Fruit fly (Drosophila melanogaster) whole organism, prepupa: ENCODE data around the gene Vha26.

ENCODE experiments used
- Blimp-1 ChIP-seq: fragments of 200-800 bp; sonication (Bioruptor generic); optimal IDR thresholded peaks from 3 replicates; lab custom pipeline; 2017; ENCODE audit warnings: missing biosample characterization, missing genetic modification characterization, mild to moderate bottlenecking, moderate library complexity, missing genetic modification reagents
- CG10631 ChIP-seq: fragments of 200-800 bp; sonication (Bioruptor generic); optimal IDR thresholded peaks from 2 replicates; lab custom pipeline; 2016; ENCODE audit warnings: missing biosample characterization, missing genetic modification characterization
- CG10669 ChIP-seq: fragments of 200-800 bp; sonication (Bioruptor generic); optimal IDR thresholded peaks from 3 replicates; lab custom pipeline; 2018; ENCODE audit warnings: missing biosample characterization, mild to moderate bottlenecking, missing genetic modification characterization, moderate library complexity
- CG11902 ChIP-seq: fragments of 200-800 bp; sonication (Bioruptor generic); optimal IDR thresholded peaks from 3 replicates; lab custom pipeline; 2016; ENCODE audit warnings: missing biosample characterization, missing genetic modification characterization
- CG15336 ChIP-seq: fragments of 200-800 bp; sonication (Bioruptor generic); IDR thresholded peaks from 2 replicates; pipeline ENCODE4 v1.3.6; 2022; ENCODE audit warnings: missing biosample characterization, missing genetic modification characterization
- CG1621 ChIP-seq: fragments of 200-800 bp; sonication (Bioruptor generic); optimal IDR thresholded peaks from 3 replicates; lab custom pipeline; 2018; ENCODE audit warnings: missing biosample characterization, mild to moderate bottlenecking, missing genetic modification characterization
- CG3032 ChIP-seq: fragments of 200-800 bp; optimal IDR thresholded peaks from 2 replicates; lab custom pipeline; 2019; ENCODE audit warnings: missing biosample characterization, mild to moderate bottlenecking, missing genetic modification characterization, moderate library complexity
- CG31627 ChIP-seq: fragments of 200-800 bp; sonication (Bioruptor generic); optimal IDR thresholded peaks from 3 replicates; lab custom pipeline; 2016; ENCODE audit warnings: missing biosample characterization, missing genetic modification characterization
- CG34406 ChIP-seq: fragments of 200-800 bp; sonication (Bioruptor generic); optimal IDR thresholded peaks from 3 replicates; lab custom pipeline; 2016; ENCODE audit warnings: missing biosample characterization, missing genetic modification characterization
- CG3919 ChIP-seq: fragments of 200-800 bp; sonication (Bioruptor generic); optimal IDR thresholded peaks from 3 replicates; lab custom pipeline; 2016; ENCODE audit warnings: missing biosample characterization, missing genetic modification characterization
- CG4318 ChIP-seq: fragments of 200-800 bp; sonication (Bioruptor generic); optimal IDR thresholded peaks from 3 replicates; lab custom pipeline; 2017; ENCODE audit warnings: missing biosample characterization, mild to moderate bottlenecking, missing genetic modification characterization
- CG6163 ChIP-seq: fragments of 200-800 bp; sonication (Bioruptor generic); IDR thresholded peaks from 3 replicates; pipeline ENCODE4 v1.3.6; 2022; ENCODE audit warnings: missing biosample characterization, missing genetic modification characterization
- CG6276 ChIP-seq: fragments of 200-800 bp; sonication (Bioruptor generic); optimal IDR thresholded peaks from 2 replicates; lab custom pipeline; 2017; ENCODE audit warnings: missing biosample characterization, mild to moderate bottlenecking, missing genetic modification characterization
- CG6792 ChIP-seq: fragments of 200-800 bp; sonication (Bioruptor generic); optimal IDR thresholded peaks from 3 replicates; lab custom pipeline; 2016; ENCODE audit warnings: missing biosample characterization, missing genetic modification characterization
- CG6808 ChIP-seq: fragments of 200-800 bp; sonication (Bioruptor generic); optimal IDR thresholded peaks from 3 replicates; lab custom pipeline; 2017; ENCODE audit warnings: missing biosample characterization, missing genetic modification characterization, mild to moderate bottlenecking, moderate library complexity, missing genetic modification reagents
- CG6854 ChIP-seq: fragments of 200-800 bp; sonication (Bioruptor generic); optimal IDR thresholded peaks from 2 replicates; lab custom pipeline; 2017; ENCODE audit warnings: missing biosample characterization, mild to moderate bottlenecking, missing genetic modification characterization
- CG7368 ChIP-seq: fragments of 200-800 bp; sonication (Bioruptor generic); optimal IDR thresholded peaks from 3 replicates; lab custom pipeline; 2016; ENCODE audit warnings: missing biosample characterization, missing genetic modification characterization
- CG8119 ChIP-seq: fragments of 200-800 bp; sonication (Bioruptor generic); IDR thresholded peaks from 3 replicates; pipeline ENCODE4 v1.3.6; 2022; ENCODE audit warnings: missing biosample characterization, missing genetic modification characterization
- CG8632 ChIP-seq: fragments of 200-800 bp; sonication (Bioruptor generic); optimal IDR thresholded peaks from 3 replicates; lab custom pipeline; 2016; ENCODE audit warnings: missing biosample characterization, missing genetic modification characterization
- CG9139 ChIP-seq: fragments of 200-800 bp; sonication (Bioruptor generic); optimal IDR thresholded peaks from 3 replicates; lab custom pipeline; 2017; ENCODE audit warnings: missing biosample characterization, mild to moderate bottlenecking, missing genetic modification characterization
- Eip75B ChIP-seq: fragments of 200-800 bp; sonication (Bioruptor generic); optimal IDR thresholded peaks from 3 replicates; lab custom pipeline; 2016; ENCODE audit warnings: missing biosample characterization, missing genetic modification characterization
- Eip78C ChIP-seq: fragments of 200-800 bp; sonication (Bioruptor generic); peaks from one replicate; lab custom pipeline; 2016; ENCODE audit warnings: missing biosample characterization, missing genetic modification characterization
- Eip93F ChIP-seq: fragments of 200-800 bp; sonication (Bioruptor generic); optimal IDR thresholded peaks from 2 replicates; lab custom pipeline; 2016; ENCODE audit warnings: missing biosample characterization, mild to moderate bottlenecking, missing genetic modification characterization
- Ets21C ChIP-seq: fragments of 200-800 bp; sonication (Bioruptor generic); optimal IDR thresholded peaks from 3 replicates; lab custom pipeline; 2016; ENCODE audit warnings: missing biosample characterization, missing genetic modification characterization
- Ets96B ChIP-seq: fragments of 200-800 bp; optimal IDR thresholded peaks from 2 replicates; lab custom pipeline; 2019; ENCODE audit warnings: missing biosample characterization, mild to moderate bottlenecking, missing genetic modification characterization, moderate library complexity
- Hr39 ChIP-seq: fragments of 200-800 bp; sonication (Bioruptor generic); optimal IDR thresholded peaks from 2 replicates; lab custom pipeline; 2016; ENCODE audit warnings: missing biosample characterization, missing genetic modification characterization
- Hr4 ChIP-seq: fragments of 200-800 bp; sonication (Bioruptor generic); optimal IDR thresholded peaks from 3 replicates; lab custom pipeline; 2016; ENCODE audit warnings: missing biosample characterization, missing genetic modification characterization
- Lpt ChIP-seq: fragments of 200-800 bp; sonication (Bioruptor generic); optimal IDR thresholded peaks from 3 replicates; lab custom pipeline; 2016; ENCODE audit warnings: missing biosample characterization, missing genetic modification characterization
- Smox ChIP-seq: fragments of 200-800 bp; sonication (Bioruptor generic); optimal IDR thresholded peaks from 3 replicates; lab custom pipeline; 2016; ENCODE audit warnings: missing biosample characterization, missing genetic modification characterization
- Sox14 ChIP-seq: fragments of 200-800 bp; sonication (Bioruptor generic); optimal IDR thresholded peaks from 3 replicates; lab custom pipeline; 2016; ENCODE audit warnings: missing biosample characterization, missing genetic modification characterization
- Sox15 ChIP-seq: fragments of 200-800 bp; sonication (Bioruptor generic); optimal IDR thresholded peaks from 3 replicates; lab custom pipeline; 2016; ENCODE audit warnings: missing biosample characterization, missing genetic modification characterization
- acj6 ChIP-seq: fragments of 200-800 bp; sonication (Bioruptor generic); optimal IDR thresholded peaks from 3 replicates; lab custom pipeline; 2016; ENCODE audit warnings: missing biosample characterization, missing genetic modification characterization
- cyc ChIP-seq: fragments of 200-800 bp; sonication (Bioruptor generic); optimal IDR thresholded peaks from 3 replicates; lab custom pipeline; 2016; ENCODE audit warnings: missing biosample characterization, missing genetic modification characterization
- dac ChIP-seq: fragments of 200-800 bp; sonication (Bioruptor generic); optimal IDR thresholded peaks from 2 replicates; lab custom pipeline; 2017; ENCODE audit warnings: missing biosample characterization, mild to moderate bottlenecking, missing genetic modification characterization
- fkh ChIP-seq: fragments of 200-800 bp; sonication (Bioruptor generic); optimal IDR thresholded peaks from 3 replicates; lab custom pipeline; 2017; ENCODE audit warnings: missing biosample characterization, mild to moderate bottlenecking, missing genetic modification characterization, moderate library complexity
- net ChIP-seq: fragments of 200-800 bp; sonication (Bioruptor generic); optimal IDR thresholded peaks from 3 replicates; lab custom pipeline; 2016; ENCODE audit warnings: missing biosample characterization, missing genetic modification characterization
- pdm3 ChIP-seq: fragments of 200-800 bp; sonication (Bioruptor generic); optimal IDR thresholded peaks from 3 replicates; lab custom pipeline; 2016; ENCODE audit warnings: missing biosample characterization, missing genetic modification characterization
- ss ChIP-seq, 2 experiments: fragments of 200-800 bp; sonication (Bioruptor generic); optimal IDR thresholded peaks; 2 replicates in 1 of 2; 3 replicates in 1 of 2; lab custom pipeline; 2017 to 2018; ENCODE audit warnings: mild to moderate bottlenecking in 2 of 2, missing biosample characterization in 2 of 2, missing genetic modification characterization in 2 of 2, moderate library complexity in 1 of 2
- vri ChIP-seq: fragments of 200-800 bp; sonication (Bioruptor generic); optimal IDR thresholded peaks from 3 replicates; lab custom pipeline; 2016; ENCODE audit warnings: missing biosample characterization, mild to moderate bottlenecking, missing genetic modification characterization

Gene Vha26

dm6 chr3R:5606477-5606876, 14.9 kb downstream of the Vha26 start, which contains the start of gene asl (continued):
- TF ChIP-seq ss (GFP tag; optimal IDR thresholded peaks at IDR 0.05; lab: Kevin White, UChicago) (no peak), pdm3 (GFP tag; lab: Kevin White, UChicago) (no peak), CG8632 (peak; percentile 27), CG15336 (GFP tag; lab: Robert Waterston, UW) (peak; percentile 44), CG34406 (no peak), Eip93F (GFP tag; lab: Kevin White, UChicago) (peak; percentile 70), fkh (GFP tag; lab: Kevin White, UChicago) (peak; percentile 86), cyc (GFP tag; lab: Kevin White, UChicago) (peak; percentile 47), CG6276 (GFP tag; lab: Kevin White, UChicago) (no peak), CG9139 (GFP tag; lab: Kevin White, UChicago) (no peak), CG6792 (GFP tag; lab: Kevin White, UChicago) (peak; percentile 38), Blimp-1 (GFP tag; lab: Kevin White, UChicago) (no peak), Hr4 (GFP tag; lab: Kevin White, UChicago) (peak; percentile 60), CG6808 (peak; percentile 11), CG3919 (GFP tag; lab: Kevin White, UChicago) (no peak)

- TF ChIP-seq CG6854: no peak
- no peak for TF ChIP-seq dac
- TF ChIP-seq Ets96B (tag; lab: Kevin White, UChicago): no peak
- TF ChIP-seq CG6808: no peak
- TF ChIP-seq Lpt (GFP tag; lab: Kevin White, UChicago): no peak
- TF ChIP-seq Sox15 (GFP tag; lab: Kevin White, UChicago): no peak
- no peak for TF ChIP-seq Blimp-1 (GFP tag; lab: Kevin White, UChicago)
- no peak for TF ChIP-seq CG3919 (GFP tag; lab: Kevin White, UChicago)
- TF ChIP-seq Sox14: no peak
- no peak for TF ChIP-seq CG11902 (GFP tag; lab: Kevin White, UChicago)
- TF ChIP-seq CG4318: no peak
- TF ChIP-seq Hr39 (GFP tag; lab: Kevin White, UChicago): no peak
- TF ChIP-seq CG6163 (GFP tag; lab: Robert Waterston, UW): no peak
These were observed 16.9 kb downstream of the Vha26 start for dm6 chr3R:5608422-5608821.

dm6 chr3R:5610656-5611055, 19.1 kb downstream of the Vha26 start:
- peak; percentile 11 for TF ChIP-seq vri
- TF ChIP-seq Ets21C (GFP tag; lab: Kevin White, UChicago): no peak
- TF ChIP-seq CG6808: no peak
- no peak for TF ChIP-seq CG8119 (GFP tag; lab: Robert Waterston, UW)
- TF ChIP-seq Smox: no peak
- TF ChIP-seq CG6854: no peak

dm6 chr3R:5611167-5611566, 19.6 kb downstream of the Vha26 start:
- TF ChIP-seq net (GFP tag; lab: Kevin White, UChicago): no peak
- TF ChIP-seq CG6163 (GFP tag; lab: Robert Waterston, UW): peak; percentile 75
- peak; percentile 65 for TF ChIP-seq Eip78C (GFP tag; lab: Kevin White, UChicago)
- TF ChIP-seq Blimp-1 (GFP tag; lab: Kevin White, UChicago): no peak
- TF ChIP-seq acj6 (GFP tag; lab: Kevin White, UChicago): no peak
- no peak for TF ChIP-seq CG10669 (GFP tag; lab: Kevin White, UChicago)
- no peak for TF ChIP-seq CG9139 (GFP tag; lab: Kevin White, UChicago)
- no peak for TF ChIP-seq vri
- no peak for TF ChIP-seq ss (GFP tag; optimal IDR thresholded peaks at IDR 0.05; lab: Kevin White, UChicago)
- TF ChIP-seq CG11902 (GFP tag; lab: Kevin White, UChicago): no peak
- TF ChIP-seq Eip75B (GFP tag; lab: Kevin White, UChicago): peak; percentile 35
- TF ChIP-seq CG7368 (GFP tag; lab: Kevin White, UChicago): no peak
- no peak for TF ChIP-seq CG3032
- no peak for TF ChIP-seq CG1621 (tag; lab: Kevin White, UChicago)
- no peak for TF ChIP-seq CG10631 (GFP tag; lab: Kevin White, UChicago)
- peak; percentile 14 for TF ChIP-seq Sox14
- TF ChIP-seq Hr4 (GFP tag; lab: Kevin White, UChicago): no peak
- TF ChIP-seq fkh (GFP tag; lab: Kevin White, UChicago): no peak
- no peak for TF ChIP-seq CG31627 (GFP tag; lab: Kevin White, UChicago)
